Worm (Caenorhabditis elegans) whole organism, L4/young adult: ENCODE data around the gene bbs-4.

Source experiments
- W03F9.2 ChIP-seq: fragments of 150-350 bp; optimal IDR thresholded peaks from 2 replicates; lab custom pipeline; 2014; ENCODE audit warnings: missing biosample characterization, missing genetic modification characterization
- dao-5 ChIP-seq: sonication (generic microtip); optimal IDR thresholded peaks from 2 replicates; lab custom pipeline; 2016; ENCODE audit warnings: missing genotype, missing genetic modification characterization, moderate library complexity, missing compliant biosample characterization
- him-1 ChIP-seq: sonication (generic microtip); optimal IDR thresholded peaks from 2 replicates; lab custom pipeline; 2016; ENCODE audit warnings: missing genotype, missing genetic modification reagents, missing genetic modification characterization, missing compliant biosample characterization

The bbs-4 gene

DNA sequence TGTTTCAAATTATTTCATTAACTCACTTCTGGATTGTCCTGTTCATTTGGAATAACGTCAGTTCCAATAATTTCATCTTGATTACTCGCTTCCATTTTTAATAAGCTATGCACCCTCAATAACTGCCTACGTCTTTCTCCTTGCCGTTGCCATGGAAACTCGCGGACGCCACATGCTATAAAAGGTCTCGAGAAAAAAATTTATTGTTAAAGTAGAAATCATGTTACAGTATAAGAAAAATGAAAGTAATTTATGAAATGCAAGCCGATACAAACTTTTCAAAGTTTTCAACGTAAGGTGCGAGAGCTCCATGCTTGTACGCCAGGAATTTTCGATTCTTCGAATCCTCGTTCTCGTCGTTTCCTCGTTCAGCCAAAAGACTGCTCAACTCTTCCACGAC, at the start of gene bbs-4:
bbs-4 (minus strand) TSS at position 101 of the 400 bp plus-strand sequence.
- TF ChIP-seq W03F9.2 (tag; lab: Kevin White, UChicago) = no peak
- TF ChIP-seq dao-5 (tag; lab: Kevin White, UChicago) = no peak
- TF ChIP-seq him-1 = no peak

ce11 chrIII:9661119-9661518, 49.1 kb upstream of the bbs-4 start:
- no peak for TF ChIP-seq him-1
- TF ChIP-seq dao-5 (tag; lab: Kevin White, UChicago) = no peak
- TF ChIP-seq W03F9.2 (tag; lab: Kevin White, UChicago) = no peak

DNA sequence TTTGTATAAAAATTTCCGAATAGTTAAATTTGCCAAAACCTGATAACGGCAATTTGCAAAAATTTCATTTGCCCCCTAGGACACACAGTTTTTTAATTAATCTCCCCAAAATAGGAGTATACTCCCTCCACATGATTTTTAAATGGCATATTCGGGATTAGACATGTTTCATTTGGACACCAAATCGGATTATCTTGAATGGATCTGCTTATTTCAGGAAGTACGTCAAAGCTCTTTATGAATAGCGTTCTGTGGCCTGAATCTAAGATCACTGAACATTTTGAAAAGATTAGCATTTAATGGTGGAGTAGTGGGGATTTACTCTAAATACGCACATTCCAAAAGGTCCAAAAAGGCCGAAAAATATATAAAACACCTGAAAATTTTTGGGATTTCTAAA, 46.6 kb upstream of the bbs-4 start:
- TF ChIP-seq him-1 (no peak), dao-5 (tag; lab: Kevin White, UChicago) (no peak), W03F9.2 (tag; lab: Kevin White, UChicago) (no peak)

DNA sequence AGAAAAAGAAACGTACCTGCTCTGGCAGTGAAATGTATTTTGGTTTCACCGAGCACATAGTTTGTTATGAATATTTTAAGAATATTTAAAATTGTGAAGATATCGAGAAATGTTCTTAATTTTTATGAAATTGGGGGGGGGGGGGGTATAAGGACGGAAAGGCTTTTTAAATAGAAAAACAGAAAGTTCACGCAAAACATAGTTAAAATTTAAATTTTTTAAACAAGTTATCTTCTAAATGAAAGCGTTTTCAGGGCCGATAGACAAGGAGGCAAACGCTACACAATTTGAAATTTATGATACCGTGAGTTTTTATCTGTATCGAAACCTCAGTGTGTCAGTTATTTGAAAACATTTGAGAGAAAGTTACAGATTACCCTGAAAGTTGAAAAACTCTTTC, 43.8 kb upstream of the bbs-4 start, which contains the start of gene C15H7.4:
C15H7.4 (minus strand) TSS at position 101 of the 400 bp plus-strand sequence.
- TF ChIP-seq W03F9.2 (tag; lab: Kevin White, UChicago) = no peak
- TF ChIP-seq him-1 = no peak
- no peak for TF ChIP-seq dao-5 (tag; lab: Kevin White, UChicago)

ce11 chrIII:9651871-9652270, 39.9 kb upstream of the bbs-4 start, which contains the start of gene C15H7.3:
C15H7.3 (minus strand) TSS chrIII:9651971.
- TF ChIP-seq dao-5 (tag; lab: Kevin White, UChicago) = no peak
- no peak for TF ChIP-seq W03F9.2 (tag; lab: Kevin White, UChicago)
- TF ChIP-seq him-1 = no peak

DNA sequence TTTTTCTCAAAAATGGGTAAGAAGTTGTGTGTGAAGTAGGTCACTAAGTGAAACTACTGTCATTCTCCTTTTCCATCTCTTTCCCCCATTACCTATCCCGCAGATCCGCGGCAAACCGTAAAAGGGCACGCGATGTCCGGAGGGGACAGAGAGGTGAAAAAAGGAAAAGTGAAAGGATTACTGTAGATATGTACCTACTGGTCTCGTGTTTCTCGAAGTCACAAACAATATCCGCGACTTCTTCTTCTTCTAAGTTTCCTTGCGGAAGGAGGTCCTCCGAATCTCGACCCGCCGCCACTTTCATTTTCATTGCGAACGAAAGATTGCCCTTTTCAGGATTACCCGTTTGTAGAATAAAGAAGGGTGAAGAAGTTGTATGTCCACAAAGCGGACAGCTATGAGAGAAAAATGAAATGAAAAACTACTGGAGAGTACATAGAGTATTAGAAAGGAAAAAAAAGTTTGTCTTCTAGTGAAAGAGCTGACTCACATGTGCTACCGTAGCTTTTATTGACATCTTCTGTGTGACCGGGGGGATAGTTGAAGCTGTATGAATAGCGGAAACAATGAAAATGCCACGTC, 34.5 kb upstream of the bbs-4 start:
- TF ChIP-seq W03F9.2 (tag; lab: Kevin White, UChicago) (no peak), him-1 (no peak), dao-5 (tag; lab: Kevin White, UChicago) (no peak)

DNA sequence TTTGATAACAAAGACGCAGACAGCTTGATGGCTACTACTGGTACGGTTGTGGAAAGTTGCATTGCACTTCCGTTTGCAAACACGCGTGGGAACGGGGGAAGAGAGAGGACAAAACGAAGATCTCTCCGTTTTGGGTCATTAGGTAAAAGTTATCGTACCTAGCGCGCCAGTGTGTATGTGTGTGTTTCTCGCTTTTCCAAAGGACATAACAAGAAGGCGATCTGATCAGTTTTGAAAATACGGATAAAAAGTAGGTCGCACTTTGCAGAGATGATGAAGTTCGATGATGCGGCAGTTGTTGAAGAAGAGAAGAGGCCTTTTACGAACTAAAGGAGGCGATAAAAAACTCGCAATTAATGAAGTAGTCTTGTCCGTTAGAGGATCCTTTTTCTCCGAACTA, 33.1 kb upstream of the bbs-4 start:
- TF ChIP-seq W03F9.2 (tag; lab: Kevin White, UChicago) (no peak), dao-5 (tag; lab: Kevin White, UChicago) (no peak), him-1 (no peak)

DNA sequence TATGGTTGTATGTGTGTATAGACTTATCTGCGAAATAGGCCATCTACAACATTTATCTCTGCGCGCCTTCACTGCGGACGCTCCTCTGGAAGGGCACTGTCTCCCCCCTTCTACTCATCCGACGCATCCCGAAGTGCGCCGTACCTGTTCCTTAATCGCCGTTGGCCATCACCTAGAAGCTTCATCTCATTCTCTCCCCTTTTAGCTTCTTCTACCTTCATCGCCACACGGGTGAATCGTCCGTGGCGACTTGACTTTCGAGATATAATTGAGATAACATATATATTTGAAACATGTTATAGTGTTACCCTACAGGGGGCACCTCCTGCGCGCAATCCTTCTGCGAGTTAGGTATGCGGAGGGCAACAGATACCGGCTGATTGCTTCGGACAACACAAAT, 30.1 kb upstream of the bbs-4 start:
- TF ChIP-seq dao-5 (tag; lab: Kevin White, UChicago) = no peak
- TF ChIP-seq W03F9.2 (tag; lab: Kevin White, UChicago) = no peak
- TF ChIP-seq him-1 = no peak

- TF ChIP-seq him-1 = no peak
- TF ChIP-seq W03F9.2 (tag; lab: Kevin White, UChicago) = no peak
- no peak for TF ChIP-seq dao-5 (tag; lab: Kevin White, UChicago)
Observed at ce11 chrIII:9639281-9640050, 27.5 kb upstream of the bbs-4 start.

DNA sequence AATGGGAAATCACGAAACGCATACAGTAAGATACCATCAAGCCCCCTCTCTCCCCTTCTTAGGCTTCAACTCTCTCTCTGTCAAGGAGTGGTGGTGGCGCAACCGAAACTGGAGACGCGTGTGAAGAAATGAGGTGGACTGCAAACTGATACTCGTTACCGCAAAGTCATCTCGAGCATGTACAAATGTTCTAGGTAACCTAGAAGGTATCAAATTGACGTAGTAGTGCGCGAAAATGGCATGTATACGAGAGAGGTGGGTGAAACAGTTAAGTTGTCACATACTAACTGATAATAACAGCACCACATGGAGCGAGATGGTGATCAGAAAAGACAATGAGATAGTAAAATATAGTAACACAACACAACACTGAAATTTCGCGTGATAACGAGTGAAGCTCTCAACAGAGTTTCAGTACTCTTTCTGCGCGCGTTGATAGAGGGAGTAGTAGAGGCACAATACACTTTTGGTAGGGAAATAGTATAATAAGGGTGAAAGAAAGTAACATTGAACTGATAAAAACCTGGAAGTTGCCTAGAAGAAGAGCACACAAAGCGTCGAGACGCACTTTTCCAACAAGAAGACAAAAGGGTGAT, 26.3 kb upstream of the bbs-4 start:
- TF ChIP-seq W03F9.2 (tag; lab: Kevin White, UChicago) (no peak), dao-5 (tag; lab: Kevin White, UChicago) (no peak), him-1 (no peak)

DNA sequence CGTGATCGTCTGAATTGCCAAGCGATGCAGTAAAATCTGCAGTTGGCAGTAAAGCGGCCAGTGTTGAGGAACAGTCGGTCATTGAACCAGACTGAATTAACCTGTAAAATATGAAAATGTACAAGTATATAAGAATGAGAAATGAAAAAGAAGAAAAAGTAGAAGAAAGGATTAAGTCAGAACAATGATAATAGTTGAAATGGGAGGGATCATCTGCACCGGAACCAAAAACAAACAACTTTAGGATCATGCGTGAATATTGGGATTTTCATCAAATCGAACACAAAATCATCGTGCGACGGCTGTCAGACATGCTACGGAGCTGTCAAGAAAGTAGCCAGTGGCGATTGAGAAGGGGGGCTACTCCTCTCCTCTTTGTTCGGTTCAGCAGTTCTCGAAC, 25.0 kb upstream of the bbs-4 start, which contains the start of gene gei-13:
gei-13 (minus strand) TSS at position 101 of the 400 bp plus-strand sequence.
- TF ChIP-seq W03F9.2 (tag; lab: Kevin White, UChicago) = no peak
- no peak for TF ChIP-seq dao-5 (tag; lab: Kevin White, UChicago)
- no peak for TF ChIP-seq him-1

DNA sequence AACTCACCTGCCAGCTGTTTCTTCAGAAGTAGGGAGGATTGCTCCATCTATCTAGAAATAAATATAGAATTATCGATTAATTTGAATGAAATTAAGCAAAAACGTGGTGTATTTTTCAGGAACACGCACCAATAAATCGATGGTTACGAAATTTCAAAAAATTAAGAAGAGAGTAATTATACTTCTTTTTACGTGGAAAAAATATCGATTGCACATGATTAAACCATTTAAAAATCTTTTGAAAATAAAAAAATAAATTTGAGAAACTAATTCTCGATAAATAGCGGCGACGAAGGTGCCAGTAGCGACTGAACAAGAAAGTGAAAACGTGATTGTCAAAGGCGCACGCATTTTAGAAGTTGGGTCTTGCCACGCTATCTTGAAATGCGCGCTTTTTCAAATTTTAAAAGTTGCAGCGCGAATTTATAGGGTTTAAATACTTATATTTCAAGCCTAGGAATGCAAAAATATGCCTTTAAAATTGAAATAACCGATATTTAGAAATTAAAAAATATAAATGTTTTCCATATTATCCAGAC, 19.2 kb upstream of the bbs-4 start, which contains the start of gene ubc-7:
ubc-7 (minus strand) TSS at position 51 of the 539 bp plus-strand sequence.
- TF ChIP-seq him-1 (no peak), W03F9.2 (tag; lab: Kevin White, UChicago) (peak; percentile 79)

ce11 chrIII:9629855-9630254, 17.9 kb upstream of the bbs-4 start, which contains the start of gene rpac-19:
rpac-19 (minus strand) TSS chrIII:9629885.
- TF ChIP-seq him-1 (no peak), W03F9.2 (tag; lab: Kevin White, UChicago) (peak; percentile 74)

- TF ChIP-seq him-1 = no peak
- no peak for TF ChIP-seq W03F9.2 (tag; lab: Kevin White, UChicago)
- no peak for TF ChIP-seq dao-5 (tag; lab: Kevin White, UChicago)
Observed at ce11 chrIII:9629054-9629453, 17.1 kb upstream of the bbs-4 start, which contains the start of gene tbg-1. tbg-1 (minus strand) TSS chrIII:9629154.
